Fruit fly (Drosophila melanogaster): Measurements from ENCODE around the gene CG11756.

CG11756 gene

dm6 chrX:11390625-11391363 is 42.9 kb downstream of the CG11756 start (continued):
- peak; percentile 92 for TF ChIP-seq vvl (GFP tag; IDR thresholded peaks at IDR 0.05)
- peak; percentile 4 for TF ChIP-seq pzg (GFP tag; optimal IDR thresholded peaks at IDR 0.05)
- TF ChIP-seq Dref (GFP tag; IDR thresholded peaks at IDR 0.05), result 0 out of 2 replicates have a peak, but pooled peaks have one; percentile 3
- TF ChIP-seq run (tag; optimal IDR thresholded peaks at IDR 0.05), result peak; percentile 39
- peak; percentile 41 for TF ChIP-seq Lhr (GFP tag; optimal IDR thresholded peaks at IDR 0.05)
- peak; percentile 39 for TF ChIP-seq Hmx (GFP tag; optimal IDR thresholded peaks at IDR 0.05)
- no peak for TF ChIP-seq Kr (GFP tag; optimal IDR thresholded peaks at IDR 0.05)
- peak; percentile 73 for TF ChIP-seq az2 (GFP tag; optimal IDR thresholded peaks at IDR 0.05)
- no peak for TF ChIP-seq CG34224 (GFP tag; IDR thresholded peaks at IDR 0.05; ENCODE audit: partially characterized antibody)
- TF ChIP-seq CG3065 (GFP tag; optimal IDR thresholded peaks at IDR 0.05), result peak; percentile 47
- peak; percentile 71 for TF ChIP-seq org-1 (GFP tag; optimal IDR thresholded peaks at IDR 0.05)
- TF ChIP-seq NC2β (GFP tag; optimal IDR thresholded peaks at IDR 0.05), result peak; percentile 72
- TF ChIP-seq CG6854 (GFP tag; optimal IDR thresholded peaks at IDR 0.05), result peak; percentile 35
- no peak for TF ChIP-seq Bgb (GFP tag; IDR thresholded peaks at IDR 0.05; ENCODE audit: partially characterized antibody)
- 0 out of 2 replicates have a peak, but pooled peaks have one; percentile 22 for TF ChIP-seq aop (GFP tag; IDR thresholded peaks at IDR 0.05)
- peak; percentile 9 for TF ChIP-seq HmgD (GFP tag; optimal IDR thresholded peaks at IDR 0.05)
- peak; percentile 80 for TF ChIP-seq CG17359 (tag; optimal IDR thresholded peaks at IDR 0.05)
- TF ChIP-seq twi (tag; optimal IDR thresholded peaks at IDR 0.05), result peak; percentile 42
- peak; percentile 61 for TF ChIP-seq Hand (GFP tag; optimal IDR thresholded peaks at IDR 0.05)
- TF ChIP-seq CG12104 (GFP tag; optimal IDR thresholded peaks at IDR 0.05), result peak; percentile 13
- TF ChIP-seq CG9727 (GFP tag; optimal IDR thresholded peaks at IDR 0.05), result peak; percentile 76
- peak; percentile 37 for TF ChIP-seq Atf-2 (GFP tag; optimal IDR thresholded peaks at IDR 0.05)
- no peak for TF ChIP-seq Elba2 (GFP tag; optimal IDR thresholded peaks at IDR 0.05)
- peak; percentile 32 for TF ChIP-seq CG33557 (GFP tag; optimal IDR thresholded peaks at IDR 0.05)
- peak; percentile 71 for TF ChIP-seq CG4730 (GFP tag; IDR thresholded peaks at IDR 0.05)
- peak; percentile 90 for TF ChIP-seq D19B (GFP tag; optimal IDR thresholded peaks at IDR 0.05)
- TF ChIP-seq dysf (GFP tag; IDR thresholded peaks at IDR 0.05), result peak; percentile 90
- peak; percentile 54 for TF ChIP-seq CG6813 (GFP tag; optimal IDR thresholded peaks at IDR 0.05)
- TF ChIP-seq dm (GFP tag; optimal IDR thresholded peaks at IDR 0.05), result peak; percentile 56
- peak; percentile 79 for TF ChIP-seq CG6689 (GFP tag; IDR thresholded peaks at IDR 0.05)
- peak; percentile 84 for TF ChIP-seq CG18599 (GFP tag; optimal IDR thresholded peaks at IDR 0.05)
- peak; percentile 62 for TF ChIP-seq CG9437 (GFP tag; optimal IDR thresholded peaks at IDR 0.05)
- peak; percentile 62 to 65 for TF ChIP-seq bsh (GFP tag; optimal IDR thresholded peaks at IDR 0.05)
- no peak for TF ChIP-seq CTCF (GFP tag; optimal IDR thresholded peaks at IDR 0.05)
- peak; percentile 57 for TF ChIP-seq CG4854 (GFP tag; optimal IDR thresholded peaks at IDR 0.05)
- no peak for TF ChIP-seq Sry-β (GFP tag; optimal IDR thresholded peaks at IDR 0.05)
- peak; percentile 81 for TF ChIP-seq CG15269 (tag; optimal IDR thresholded peaks at IDR 0.05)
- TF ChIP-seq gsb (GFP tag; IDR thresholded peaks at IDR 0.05), result peak; percentile 64
- peak; percentile 80 for TF ChIP-seq bab2 (GFP tag; optimal IDR thresholded peaks at IDR 0.05)
- TF ChIP-seq CG18764 (GFP tag; optimal IDR thresholded peaks at IDR 0.05), result peak; percentile 57
- no peak for TF ChIP-seq pfk (GFP tag; optimal IDR thresholded peaks at IDR 0.05)
- TF ChIP-seq CkIIα-i1 (GFP tag; IDR thresholded peaks at IDR 0.05), result peak; percentile 51; the same call in 1 of the 2 replicates
- peak; percentile 76 for TF ChIP-seq B-H1 (GFP tag; IDR thresholded peaks at IDR 0.05)
- TF ChIP-seq CG12942 (GFP tag; optimal IDR thresholded peaks at IDR 0.05), result peak; percentile 64
- no peak for TF ChIP-seq hbn (GFP tag; IDR thresholded peaks at IDR 0.05; ENCODE audit: partially characterized antibody)
- TF ChIP-seq Asciz (GFP tag; optimal IDR thresholded peaks at IDR 0.05), result peak; percentile 71
- TF ChIP-seq Hr51 (GFP tag; optimal IDR thresholded peaks at IDR 0.05), result peak; percentile 72 to 76
- peak; percentile 70 for TF ChIP-seq Six4 (GFP tag; optimal IDR thresholded peaks at IDR 0.05)
- peak; percentile 73 for TF ChIP-seq CG10147 (GFP tag; optimal IDR thresholded peaks at IDR 0.05)
